Fruit fly (Drosophila melanogaster) whole organism, prepupa: Measurements from ENCODE around the gene akirin.

ENCODE experiments used
- Blimp-1 ChIP-seq: fragments of 200-800 bp; sonication (Bioruptor generic); optimal IDR thresholded peaks from 3 replicates; lab custom pipeline; 2017; ENCODE audit warnings: missing biosample characterization, missing genetic modification characterization, mild to moderate bottlenecking, moderate library complexity, missing genetic modification reagents
- CG10631 ChIP-seq: fragments of 200-800 bp; sonication (Bioruptor generic); optimal IDR thresholded peaks from 2 replicates; lab custom pipeline; 2016; ENCODE audit warnings: missing biosample characterization, missing genetic modification characterization
- CG10669 ChIP-seq: fragments of 200-800 bp; sonication (Bioruptor generic); optimal IDR thresholded peaks from 3 replicates; lab custom pipeline; 2018; ENCODE audit warnings: missing biosample characterization, mild to moderate bottlenecking, missing genetic modification characterization, moderate library complexity
- CG11294 ChIP-seq: fragments of 200-800 bp; sonication (Bioruptor generic); IDR thresholded peaks from 2 replicates; pipeline ENCODE4 v1.3.6; 2022; ENCODE audit warnings: missing biosample characterization, missing genetic modification characterization
- CG11762 ChIP-seq: fragments of 200-800 bp; sonication (Bioruptor generic); optimal IDR thresholded peaks from 3 replicates; lab custom pipeline; 2016; ENCODE audit warnings: missing biosample characterization, missing genetic modification characterization; ENCODE audit not compliant: insufficient read depth
- CG11902 ChIP-seq: fragments of 200-800 bp; sonication (Bioruptor generic); optimal IDR thresholded peaks from 3 replicates; lab custom pipeline; 2016; ENCODE audit warnings: missing biosample characterization, missing genetic modification characterization
- CG15336 ChIP-seq: fragments of 200-800 bp; sonication (Bioruptor generic); IDR thresholded peaks from 2 replicates; pipeline ENCODE4 v1.3.6; 2022; ENCODE audit warnings: missing biosample characterization, missing genetic modification characterization
- CG1621 ChIP-seq: fragments of 200-800 bp; sonication (Bioruptor generic); optimal IDR thresholded peaks from 3 replicates; lab custom pipeline; 2018; ENCODE audit warnings: missing biosample characterization, mild to moderate bottlenecking, missing genetic modification characterization
- CG16779 ChIP-seq: fragments of 200-800 bp; sonication (Bioruptor generic); optimal IDR thresholded peaks from 3 replicates; lab custom pipeline; 2017; ENCODE audit warnings: missing biosample characterization, mild to moderate bottlenecking, missing genetic modification characterization
- CG32006 ChIP-seq: fragments of 200-800 bp; sonication (Bioruptor generic); optimal IDR thresholded peaks from 3 replicates; lab custom pipeline; 2017; ENCODE audit warnings: missing biosample characterization, mild to moderate bottlenecking, missing genetic modification characterization
- CG3919 ChIP-seq: fragments of 200-800 bp; sonication (Bioruptor generic); optimal IDR thresholded peaks from 3 replicates; lab custom pipeline; 2016; ENCODE audit warnings: missing biosample characterization, missing genetic modification characterization
- CG4318 ChIP-seq: fragments of 200-800 bp; sonication (Bioruptor generic); optimal IDR thresholded peaks from 3 replicates; lab custom pipeline; 2017; ENCODE audit warnings: missing biosample characterization, mild to moderate bottlenecking, missing genetic modification characterization
- CG6276 ChIP-seq: fragments of 200-800 bp; sonication (Bioruptor generic); optimal IDR thresholded peaks from 2 replicates; lab custom pipeline; 2017; ENCODE audit warnings: missing biosample characterization, mild to moderate bottlenecking, missing genetic modification characterization
- CG6808 ChIP-seq: fragments of 200-800 bp; sonication (Bioruptor generic); optimal IDR thresholded peaks from 3 replicates; lab custom pipeline; 2017; ENCODE audit warnings: missing biosample characterization, missing genetic modification characterization, mild to moderate bottlenecking, moderate library complexity, missing genetic modification reagents
- CG6854 ChIP-seq: fragments of 200-800 bp; sonication (Bioruptor generic); optimal IDR thresholded peaks from 2 replicates; lab custom pipeline; 2017; ENCODE audit warnings: missing biosample characterization, mild to moderate bottlenecking, missing genetic modification characterization
- CG7368 ChIP-seq: fragments of 200-800 bp; sonication (Bioruptor generic); optimal IDR thresholded peaks from 3 replicates; lab custom pipeline; 2016; ENCODE audit warnings: missing biosample characterization, missing genetic modification characterization
- CG8119 ChIP-seq: fragments of 200-800 bp; sonication (Bioruptor generic); IDR thresholded peaks from 3 replicates; pipeline ENCODE4 v1.3.6; 2022; ENCODE audit warnings: missing biosample characterization, missing genetic modification characterization
- CG8319 ChIP-seq: fragments of 200-800 bp; sonication (Bioruptor generic); optimal IDR thresholded peaks from 3 replicates; lab custom pipeline; 2016; ENCODE audit warnings: missing biosample characterization, missing genetic modification characterization
- CG8632 ChIP-seq: fragments of 200-800 bp; sonication (Bioruptor generic); optimal IDR thresholded peaks from 3 replicates; lab custom pipeline; 2016; ENCODE audit warnings: missing biosample characterization, missing genetic modification characterization
- CG9139 ChIP-seq: fragments of 200-800 bp; sonication (Bioruptor generic); optimal IDR thresholded peaks from 3 replicates; lab custom pipeline; 2017; ENCODE audit warnings: missing biosample characterization, mild to moderate bottlenecking, missing genetic modification characterization
- Eip78C ChIP-seq: fragments of 200-800 bp; sonication (Bioruptor generic); peaks from one replicate; lab custom pipeline; 2016; ENCODE audit warnings: missing biosample characterization, missing genetic modification characterization
- Eip93F ChIP-seq: fragments of 200-800 bp; sonication (Bioruptor generic); optimal IDR thresholded peaks from 2 replicates; lab custom pipeline; 2016; ENCODE audit warnings: missing biosample characterization, mild to moderate bottlenecking, missing genetic modification characterization
- Ets21C ChIP-seq: fragments of 200-800 bp; sonication (Bioruptor generic); optimal IDR thresholded peaks from 3 replicates; lab custom pipeline; 2016; ENCODE audit warnings: missing biosample characterization, missing genetic modification characterization
- Hr38 ChIP-seq: sonication (Bioruptor generic); optimal IDR thresholded peaks from 2 replicates; lab custom pipeline; 2016; ENCODE audit warnings: missing biosample characterization, missing genetic modification characterization
- Hr39 ChIP-seq: fragments of 200-800 bp; sonication (Bioruptor generic); optimal IDR thresholded peaks from 2 replicates; lab custom pipeline; 2016; ENCODE audit warnings: missing biosample characterization, missing genetic modification characterization
- Hr4 ChIP-seq: fragments of 200-800 bp; sonication (Bioruptor generic); optimal IDR thresholded peaks from 3 replicates; lab custom pipeline; 2016; ENCODE audit warnings: missing biosample characterization, missing genetic modification characterization
- Lpt ChIP-seq: fragments of 200-800 bp; sonication (Bioruptor generic); optimal IDR thresholded peaks from 3 replicates; lab custom pipeline; 2016; ENCODE audit warnings: missing biosample characterization, missing genetic modification characterization
- Met ChIP-seq: fragments of 200-800 bp; sonication (Bioruptor generic); optimal IDR thresholded peaks from 3 replicates; lab custom pipeline; 2016; ENCODE audit warnings: missing biosample characterization, missing genetic modification characterization
- OdsH ChIP-seq: fragments of 200-800 bp; sonication (Bioruptor generic); optimal IDR thresholded peaks from 3 replicates; lab custom pipeline; 2016; ENCODE audit warnings: missing biosample characterization, missing genetic modification characterization
- Smox ChIP-seq: fragments of 200-800 bp; sonication (Bioruptor generic); optimal IDR thresholded peaks from 3 replicates; lab custom pipeline; 2016; ENCODE audit warnings: missing biosample characterization, missing genetic modification characterization
- Sox102F ChIP-seq: fragments of 200-800 bp; sonication (Bioruptor generic); optimal IDR thresholded peaks from 2 replicates; lab custom pipeline; 2016; ENCODE audit warnings: missing biosample characterization, mild to moderate bottlenecking, missing genetic modification characterization
- Sox14 ChIP-seq: fragments of 200-800 bp; sonication (Bioruptor generic); optimal IDR thresholded peaks from 3 replicates; lab custom pipeline; 2016; ENCODE audit warnings: missing biosample characterization, missing genetic modification characterization
- Sox15 ChIP-seq: fragments of 200-800 bp; sonication (Bioruptor generic); optimal IDR thresholded peaks from 3 replicates; lab custom pipeline; 2016; ENCODE audit warnings: missing biosample characterization, missing genetic modification characterization
- achi ChIP-seq: fragments of 200-800 bp; sonication (Bioruptor generic); optimal IDR thresholded peaks from 3 replicates; lab custom pipeline; 2016; ENCODE audit warnings: missing biosample characterization, missing genetic modification characterization
- acj6 ChIP-seq: fragments of 200-800 bp; sonication (Bioruptor generic); optimal IDR thresholded peaks from 3 replicates; lab custom pipeline; 2016; ENCODE audit warnings: missing biosample characterization, missing genetic modification characterization
- dac ChIP-seq: fragments of 200-800 bp; sonication (Bioruptor generic); optimal IDR thresholded peaks from 2 replicates; lab custom pipeline; 2017; ENCODE audit warnings: missing biosample characterization, mild to moderate bottlenecking, missing genetic modification characterization
- dsx ChIP-seq: fragments of 200-800 bp; optimal IDR thresholded peaks from 3 replicates; lab custom pipeline; 2019; ENCODE audit warnings: missing biosample characterization, mild to moderate bottlenecking, missing genetic modification characterization, moderate library complexity; ENCODE audit not compliant: poor library complexity, severe bottlenecking
- eg ChIP-seq: fragments of 200-800 bp; sonication (Bioruptor generic); IDR thresholded peaks from 3 replicates; pipeline ENCODE4 v1.3.6; 2022; ENCODE audit warnings: missing biosample characterization, missing genetic modification characterization
- esn ChIP-seq: fragments of 200-800 bp; sonication (Bioruptor generic); optimal IDR thresholded peaks from 2 replicates; lab custom pipeline; 2016; ENCODE audit warnings: missing biosample characterization, mild to moderate bottlenecking, missing genetic modification characterization, moderate library complexity
- fd85E ChIP-seq: fragments of 200-800 bp; sonication (Bioruptor generic); optimal IDR thresholded peaks from 3 replicates; lab custom pipeline; 2016; ENCODE audit warnings: missing biosample characterization, missing genetic modification characterization
- lz ChIP-seq: fragments of 200-800 bp; sonication (Bioruptor generic); optimal IDR thresholded peaks from 3 replicates; lab custom pipeline; 2016; ENCODE audit warnings: missing biosample characterization, missing genetic modification characterization
- net ChIP-seq: fragments of 200-800 bp; sonication (Bioruptor generic); optimal IDR thresholded peaks from 3 replicates; lab custom pipeline; 2016; ENCODE audit warnings: missing biosample characterization, missing genetic modification characterization
- pdm3 ChIP-seq: fragments of 200-800 bp; sonication (Bioruptor generic); optimal IDR thresholded peaks from 3 replicates; lab custom pipeline; 2016; ENCODE audit warnings: missing biosample characterization, missing genetic modification characterization
- salr ChIP-seq, 2 experiments: fragments of 200-800 bp; sonication (Bioruptor generic); optimal IDR thresholded peaks; 3 replicates each; lab custom pipeline; 2016 to 2018; ENCODE audit warnings: missing biosample characterization in 2 of 2, missing genetic modification characterization in 2 of 2, mild to moderate bottlenecking in 1 of 2
- spab ChIP-seq: fragments of 200-800 bp; sonication (Bioruptor generic); optimal IDR thresholded peaks from 2 replicates; lab custom pipeline; 2017; ENCODE audit warnings: missing biosample characterization, mild to moderate bottlenecking, missing genetic modification characterization, missing genetic modification reagents
- ss ChIP-seq, 2 experiments: fragments of 200-800 bp; sonication (Bioruptor generic); optimal IDR thresholded peaks; 2 replicates in 1 of 2; 3 replicates in 1 of 2; lab custom pipeline; 2017 to 2018; ENCODE audit warnings: mild to moderate bottlenecking in 2 of 2, missing biosample characterization in 2 of 2, missing genetic modification characterization in 2 of 2, moderate library complexity in 1 of 2
- svp ChIP-seq: fragments of 200-800 bp; sonication (Bioruptor generic); peaks from one replicate; lab custom pipeline; 2016; ENCODE audit warnings: missing biosample characterization, missing genetic modification characterization
- topi ChIP-seq: fragments of 200-800 bp; sonication (Bioruptor generic); optimal IDR thresholded peaks from 3 replicates; lab custom pipeline; 2016; ENCODE audit warnings: missing biosample characterization, missing genetic modification characterization

Gene akirin

dm6 chr3L:7360324-7360852 lies 9.3 kb upstream of the akirin start, which contains the start of gene Sec63 (continued):
- TF ChIP-seq Hr38 (GFP tag; lab: Kevin White, UChicago) (no peak), CG4318 (GFP tag; lab: Kevin White, UChicago) (no peak), CG6276 (no peak), CG6854 (GFP tag; lab: Kevin White, UChicago) (no peak), Hr4 (GFP tag; lab: Kevin White, UChicago) (no peak), salr (GFP tag; optimal IDR thresholded peaks at IDR 0.05; lab: Kevin White, UChicago) (no peak), pdm3 (GFP tag; lab: Kevin White, UChicago) (no peak), dac (GFP tag; lab: Kevin White, UChicago) (no peak), CG11902 (GFP tag; lab: Kevin White, UChicago) (peak; percentile 2), Sox15 (no peak), CG10631 (GFP tag; lab: Kevin White, UChicago) (peak; percentile 38), CG8632 (GFP tag; lab: Kevin White, UChicago) (peak; percentile 56), dsx (GFP tag; lab: Kevin White, UChicago) (no peak), Met (GFP tag; lab: Kevin White, UChicago) (no peak), CG11762 (GFP tag; lab: Kevin White, UChicago) (no peak), CG8119 (GFP tag; lab: Robert Waterston, UW) (no peak; the same call in 2 of the 3 replicates), CG7368 (GFP tag; lab: Kevin White, UChicago) (no peak), OdsH (GFP tag; lab: Kevin White, UChicago) (peak; percentile 50), Sox102F (GFP tag; lab: Kevin White, UChicago) (no peak), acj6 (GFP tag; lab: Kevin White, UChicago) (peak; percentile 52), CG1621 (tag; lab: Kevin White, UChicago) (peak; percentile 49), Eip93F (GFP tag; lab: Kevin White, UChicago) (peak; percentile 55), CG3919 (GFP tag; lab: Kevin White, UChicago) (peak; percentile 17), Blimp-1 (GFP tag; lab: Kevin White, UChicago) (no peak), CG8319 (GFP tag; lab: Kevin White, UChicago) (peak; percentile 96), eg (GFP tag; lab: Robert Waterston, UW) (peak; percentile 51; the same call in 2 of the 3 replicates), ss (GFP tag; optimal IDR thresholded peaks at IDR 0.05; lab: Kevin White, UChicago) (no peak)

- no peak for TF ChIP-seq CG3919 (GFP tag; lab: Kevin White, UChicago)
- TF ChIP-seq dac (GFP tag; lab: Kevin White, UChicago), result peak; percentile 0
- no peak for TF ChIP-seq Sox14
- peak; percentile 52 for TF ChIP-seq CG16779 (tag; lab: Kevin White, UChicago)
- peak; percentile 95 for TF ChIP-seq svp (GFP tag; lab: Kevin White, UChicago)
- no peak for TF ChIP-seq pdm3 (GFP tag; lab: Kevin White, UChicago)
- TF ChIP-seq CG10669 (GFP tag; lab: Kevin White, UChicago), result peak; percentile 21
- TF ChIP-seq CG6808 (GFP tag; lab: Kevin White, UChicago), result peak; percentile 82
- TF ChIP-seq dsx (GFP tag; lab: Kevin White, UChicago), result no peak
- no peak for TF ChIP-seq Sox15
- no peak for TF ChIP-seq Met (GFP tag; lab: Kevin White, UChicago)
- peak; percentile 19 for TF ChIP-seq Lpt
- peak; percentile 74; the same call in 2 of the 3 replicates for TF ChIP-seq eg (GFP tag; lab: Robert Waterston, UW)
- no peak for TF ChIP-seq Ets21C (GFP tag; lab: Kevin White, UChicago)
- peak; percentile 60 for TF ChIP-seq Eip78C (GFP tag; lab: Kevin White, UChicago)
- peak; percentile 53 for TF ChIP-seq CG7368 (GFP tag; lab: Kevin White, UChicago)
- peak; percentile 51 for TF ChIP-seq CG9139 (GFP tag; lab: Kevin White, UChicago)
- TF ChIP-seq spab, result peak; percentile 28
- no peak for TF ChIP-seq CG11294 (GFP tag; lab: Robert Waterston, UW)
- no peak for TF ChIP-seq Blimp-1 (GFP tag; lab: Kevin White, UChicago)
- no peak for TF ChIP-seq Hr39 (GFP tag; lab: Kevin White, UChicago)
- peak; percentile 18 for TF ChIP-seq CG32006 (GFP tag; lab: Kevin White, UChicago)
- no peak for TF ChIP-seq Smox
- TF ChIP-seq topi, result peak; percentile 23
- peak; percentile 5 for TF ChIP-seq achi (GFP tag; lab: Kevin White, UChicago)
- no peak for TF ChIP-seq lz (GFP tag; lab: Kevin White, UChicago)
- no peak for TF ChIP-seq fd85E
- TF ChIP-seq CG11902 (GFP tag; lab: Kevin White, UChicago), result no peak
- TF ChIP-seq net (GFP tag; lab: Kevin White, UChicago), result peak; percentile 35
- no peak for TF ChIP-seq esn (GFP tag; lab: Kevin White, UChicago)
- TF ChIP-seq CG15336, result peak; percentile 68
- no peak for TF ChIP-seq Eip93F (GFP tag; lab: Kevin White, UChicago)
These were observed 8.5 kb upstream of the akirin start for dm6 chr3L:7361095-7361522.
